Worm (Caenorhabditis elegans): ENCODE results near the gene ZK262.9.

DNA sequence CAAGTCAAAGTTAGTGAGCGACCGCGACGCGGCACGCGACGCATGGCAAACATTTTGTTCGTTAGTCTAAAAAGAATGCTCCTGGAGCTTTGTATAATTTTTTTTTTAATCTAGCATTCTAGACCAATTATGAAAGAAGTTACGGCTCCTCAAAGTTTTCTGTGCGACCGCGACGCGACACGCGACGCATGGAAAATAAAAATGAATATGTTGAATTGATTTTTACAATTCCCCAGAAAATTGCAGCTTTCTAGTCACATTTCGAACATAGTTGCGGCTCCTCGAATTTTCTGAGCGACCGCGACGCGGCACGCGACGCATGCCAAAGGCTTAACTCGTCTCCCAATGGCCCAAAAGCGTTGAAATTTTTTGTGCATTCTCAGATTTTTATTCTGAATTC lies 15.1 kb upstream of the ZK262.9 start, which contains the start of gene ZK262.4:
- TF ChIP-seq ceh-36 (tag; optimal IDR thresholded peaks at IDR 0.05) = no peak
- TF ChIP-seq ceh-13 (GFP tag; optimal IDR thresholded peaks at IDR 0.05) = no peak
- no peak for TF ChIP-seq ets-7 (tag; optimal IDR thresholded peaks at IDR 0.05)
- TF ChIP-seq tra-4 (tag; optimal IDR thresholded peaks at IDR 0.05) = no peak
- TF ChIP-seq B0310.2 (tag; optimal IDR thresholded peaks at IDR 0.05) = no peak
- TF ChIP-seq hmbx-1 (tag; optimal IDR thresholded peaks at IDR 0.05) = no peak

Measured in whole organism, early embryonic.